Worm (Caenorhabditis elegans) whole organism, late embryonic: ENCODE measurements around the gene Y43F8B.28.

Experiments
- C08G9.2 ChIP-seq: sonication (generic microtip); optimal IDR thresholded peaks from 2 replicates; lab custom pipeline; 2016; ENCODE audit warnings: mild to moderate bottlenecking, missing genetic modification characterization, moderate library complexity, missing compliant biosample characterization
- K02D7.2 ChIP-seq: sonication (generic microtip); optimal IDR thresholded peaks from 2 replicates; lab custom pipeline; 2017; ENCODE audit warnings: mild to moderate bottlenecking, missing genetic modification characterization, missing compliant biosample characterization
- K09A11.1 ChIP-seq: sonication (generic microtip); optimal IDR thresholded peaks from 2 replicates; lab custom pipeline; 2017; ENCODE audit warnings: antibody characterized with exemption, mild to moderate bottlenecking, missing genetic modification characterization, missing compliant biosample characterization; ENCODE audit not compliant: insufficient read depth
- ahr-1 ChIP-seq: sonication (generic microtip); optimal IDR thresholded peaks from 2 replicates; lab custom pipeline; 2016; ENCODE audit warnings: missing genetic modification characterization, missing compliant biosample characterization
- ama-1 ChIP-seq: fragments of 150-350 bp; optimal IDR thresholded peaks from 2 replicates; lab custom pipeline; 2014
- ceh-19 ChIP-seq: fragments of 200-800 bp; sonication (Bioruptor generic); optimal IDR thresholded peaks from 2 replicates; lab custom pipeline; 2018; ENCODE audit warnings: mild to moderate bottlenecking, missing genetic modification characterization, missing compliant biosample characterization
- ceh-30 ChIP-seq: fragments of 150-350 bp; optimal IDR thresholded peaks from 2 replicates; lab custom pipeline; 2014; ENCODE audit warnings: missing biosample characterization, missing genetic modification characterization
- ceh-34 ChIP-seq: sonication (generic microtip); optimal IDR thresholded peaks from 2 replicates; lab custom pipeline; 2016; ENCODE audit warnings: mild to moderate bottlenecking, missing genetic modification characterization, missing compliant biosample characterization
- ceh-48 ChIP-seq: sonication (generic microtip); optimal IDR thresholded peaks from 2 replicates; lab custom pipeline; 2016; ENCODE audit warnings: missing genetic modification characterization, inconsistent platforms, missing compliant biosample characterization
- ceh-6 ChIP-seq: fragments of 200-800 bp; sonication (Bioruptor generic); optimal IDR thresholded peaks from 2 replicates; lab custom pipeline; 2018; ENCODE audit warnings: mild to moderate bottlenecking, missing genetic modification characterization, missing compliant biosample characterization
- che-1 ChIP-seq: sonication (generic microtip); optimal IDR thresholded peaks from 2 replicates; lab custom pipeline; 2016; ENCODE audit warnings: mild to moderate bottlenecking, missing genetic modification characterization, missing compliant biosample characterization
- dmd-4 ChIP-seq: sonication (generic microtip); optimal IDR thresholded peaks from 2 replicates; lab custom pipeline; 2016; ENCODE audit warnings: borderline replicate concordance, missing genetic modification characterization, missing compliant biosample characterization
- elt-2 ChIP-seq: sonication (generic microtip); optimal IDR thresholded peaks from 2 replicates; lab custom pipeline; 2016; ENCODE audit warnings: missing genetic modification reagents, missing genetic modification characterization, missing compliant biosample characterization
- elt-4 ChIP-seq: sonication (generic microtip); optimal IDR thresholded peaks from 2 replicates; lab custom pipeline; 2016; ENCODE audit warnings: missing genetic modification characterization, missing compliant biosample characterization
- ets-4 ChIP-seq: sonication (generic microtip); optimal IDR thresholded peaks from 2 replicates; lab custom pipeline; 2016; ENCODE audit warnings: missing genetic modification characterization, missing compliant biosample characterization
- eyg-1 ChIP-seq: sonication (generic microtip); optimal IDR thresholded peaks from 2 replicates; lab custom pipeline; 2016; ENCODE audit warnings: missing genotype, missing genetic modification characterization, missing compliant biosample characterization
- fkh-10 ChIP-seq: fragments of 150-350 bp; optimal IDR thresholded peaks from 2 replicates; lab custom pipeline; 2014; ENCODE audit warnings: missing biosample characterization, missing genetic modification reagents, missing genetic modification characterization
- fkh-6 ChIP-seq: sonication (generic microtip); optimal IDR thresholded peaks from 2 replicates; lab custom pipeline; 2016; ENCODE audit warnings: missing genetic modification characterization, missing compliant biosample characterization
- gmeb-2 ChIP-seq: sonication (generic microtip); optimal IDR thresholded peaks from 2 replicates; lab custom pipeline; 2016; ENCODE audit warnings: missing genetic modification characterization, inconsistent platforms, missing compliant biosample characterization
- hlh-15 ChIP-seq: sonication (generic microtip); optimal IDR thresholded peaks from 2 replicates; lab custom pipeline; 2016; ENCODE audit warnings: missing genetic modification characterization, missing compliant biosample characterization
- hlh-30 ChIP-seq: sonication (generic microtip); optimal IDR thresholded peaks from 2 replicates; lab custom pipeline; 2017; ENCODE audit warnings: antibody characterized with exemption, missing genetic modification characterization, missing compliant biosample characterization; ENCODE audit not compliant: insufficient read depth
- hlh-8 ChIP-seq: sonication (generic microtip); optimal IDR thresholded peaks from 2 replicates; lab custom pipeline; 2016; ENCODE audit warnings: missing genotype, missing genetic modification characterization, missing compliant biosample characterization
- lim-6 ChIP-seq: sonication (generic microtip); optimal IDR thresholded peaks from 2 replicates; lab custom pipeline; 2016; ENCODE audit warnings: missing genetic modification characterization, missing compliant biosample characterization
- mec-3 ChIP-seq: sonication (generic microtip); optimal IDR thresholded peaks from 2 replicates; lab custom pipeline; 2016; ENCODE audit warnings: borderline replicate concordance, missing genetic modification characterization, missing compliant biosample characterization
- nfya-1 ChIP-seq: sonication (generic microtip); optimal IDR thresholded peaks from 2 replicates; lab custom pipeline; 2017; ENCODE audit warnings: missing genetic modification characterization, mild to moderate bottlenecking, missing compliant biosample characterization, antibody characterized with exemption, moderate library complexity
- npax-4 ChIP-seq: sonication (generic microtip); optimal IDR thresholded peaks from 2 replicates; lab custom pipeline; 2016; ENCODE audit warnings: missing genetic modification characterization, missing compliant biosample characterization
- ref-2 ChIP-seq: sonication (generic microtip); optimal IDR thresholded peaks from 2 replicates; lab custom pipeline; 2016; ENCODE audit warnings: missing genetic modification characterization, missing compliant biosample characterization
- rnt-1 ChIP-seq: sonication (generic microtip); optimal IDR thresholded peaks from 2 replicates; lab custom pipeline; 2016; ENCODE audit warnings: missing genetic modification characterization, missing compliant biosample characterization
- sdc-2 ChIP-seq: sonication (generic microtip); optimal IDR thresholded peaks from 2 replicates; lab custom pipeline; 2016; ENCODE audit warnings: missing genotype, missing genetic modification characterization, missing compliant biosample characterization
- sox-2 ChIP-seq: fragments of 200-800 bp; sonication (Bioruptor generic); IDR thresholded peaks from 2 replicates; pipeline ENCODE4 v1.3.6; 2022; ENCODE audit warnings: missing genetic modification reagents, missing genetic modification characterization, missing compliant biosample characterization
- syd-9 ChIP-seq: sonication (generic microtip); optimal IDR thresholded peaks from 2 replicates; lab custom pipeline; 2016; ENCODE audit warnings: mild to moderate bottlenecking, missing genetic modification characterization, moderate library complexity, missing compliant biosample characterization
- unc-42 ChIP-seq: sonication (generic microtip); optimal IDR thresholded peaks from 2 replicates; lab custom pipeline; 2016; ENCODE audit warnings: missing genotype, missing genetic modification characterization, missing compliant biosample characterization
- zip-5 ChIP-seq: sonication (generic microtip); optimal IDR thresholded peaks from 2 replicates; lab custom pipeline; 2016; ENCODE audit warnings: missing genetic modification characterization, missing compliant biosample characterization
- ztf-16 ChIP-seq: sonication (generic microtip); optimal IDR thresholded peaks from 2 replicates; lab custom pipeline; 2017; ENCODE audit warnings: missing genetic modification characterization, missing compliant biosample characterization

Y43F8B.28 gene

DNA sequence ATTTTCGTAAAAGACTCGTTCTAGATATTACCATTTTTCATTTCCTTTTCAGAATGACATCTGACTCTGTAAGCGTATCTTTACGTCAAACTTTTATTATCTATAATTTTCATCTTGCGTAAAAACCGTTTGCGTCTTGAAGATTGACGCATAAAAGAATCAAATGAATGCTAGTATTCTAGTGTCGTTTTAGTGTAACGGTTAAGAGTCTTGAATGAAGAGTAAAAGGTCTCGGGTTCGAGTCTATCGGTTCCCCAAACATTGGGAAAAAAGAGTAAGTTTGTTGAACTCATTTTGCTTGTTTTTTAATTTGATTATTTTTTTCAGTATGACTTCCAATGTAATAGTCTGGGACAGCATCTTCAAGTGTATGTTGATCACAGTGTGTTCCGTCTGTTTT is 612 bp upstream of the Y43F8B.28 start, which contains the start of gene Y43F8B.17:
TSS of gene Y43F8B.17 (plus strand) at position 215 of the 400 bp plus-strand sequence.
- TF ChIP-seq elt-4 (tag; lab: Kevin White, UChicago) (no peak), fkh-10 (no peak), hlh-30 (tag; lab: Kevin White, UChicago) (no peak), ceh-19 (GFP tag; lab: Kevin White, UChicago) (no peak), lim-6 (tag; lab: Kevin White, UChicago) (no peak), rnt-1 (tag; lab: Kevin White, UChicago) (no peak), ahr-1 (tag; lab: Kevin White, UChicago) (no peak), eyg-1 (tag; lab: Kevin White, UChicago) (no peak), hlh-15 (no peak), dmd-4 (tag; lab: Kevin White, UChicago) (no peak), ceh-30 (tag; lab: Kevin White, UChicago) (no peak)

DNA sequence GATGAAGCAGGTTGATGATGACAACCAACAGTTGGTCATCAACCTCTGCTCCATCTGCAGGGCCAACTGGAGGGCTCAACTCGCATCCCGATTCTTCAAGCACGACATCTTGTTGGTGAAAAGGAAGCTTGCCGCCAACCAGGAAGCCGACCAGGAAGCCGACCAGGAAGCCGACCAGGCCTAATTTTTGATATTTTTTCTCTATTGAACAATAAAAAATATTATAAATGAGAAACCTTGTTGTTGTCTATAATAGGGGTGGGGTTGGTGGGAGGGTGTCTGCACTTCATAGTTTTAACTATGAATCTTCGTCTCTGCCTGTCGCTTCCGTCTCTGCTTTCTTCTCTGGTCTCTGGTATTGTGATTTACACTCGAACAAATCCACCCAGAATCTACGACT is 571 bp downstream of the Y43F8B.28 start, which contains the start of gene Y43F8B.18:
TSS of gene Y43F8B.18 (plus strand) at position 301 of the 400 bp plus-strand sequence.
- TF ChIP-seq unc-42 (no peak), C08G9.2 (no peak), ama-1 (lab: Kevin White, UChicago) (no peak), ceh-48 (tag; lab: Kevin White, UChicago) (no peak), mec-3 (tag; lab: Kevin White, UChicago) (no peak), ceh-19 (GFP tag; lab: Kevin White, UChicago) (no peak), ahr-1 (tag; lab: Kevin White, UChicago) (no peak)

DNA sequence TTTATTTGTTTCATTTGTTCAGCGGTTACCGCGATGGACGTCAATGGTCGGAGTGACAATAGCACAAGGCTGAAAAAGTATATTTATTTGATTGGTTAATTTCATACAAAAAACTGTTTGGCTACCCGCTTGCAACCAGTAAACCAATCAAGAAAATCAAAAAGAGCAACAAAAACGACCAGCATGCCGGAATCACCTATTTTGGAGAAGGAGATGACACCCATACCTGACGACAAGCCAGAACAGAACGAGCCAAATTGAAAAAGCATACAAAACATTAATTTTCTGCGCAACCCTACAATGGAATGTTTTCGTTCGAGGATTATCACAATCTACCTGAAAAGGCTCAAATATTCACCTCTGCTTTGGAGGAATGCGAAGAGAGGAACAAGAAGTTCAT is 5.3 kb downstream of the Y43F8B.28 start, which contains the start of gene Y43F8B.7:
TSS of gene Y43F8B.7 (plus strand) at position 301 of the 400 bp plus-strand sequence.
- TF ChIP-seq K02D7.2 (tag; lab: Kevin White, UChicago), result no peak
- no peak for TF ChIP-seq ceh-34 (tag; lab: Kevin White, UChicago)
- TF ChIP-seq ceh-6, result no peak
- no peak for TF ChIP-seq che-1 (tag; lab: Kevin White, UChicago)
- TF ChIP-seq elt-2 (tag; lab: Kevin White, UChicago), result no peak
- no peak for TF ChIP-seq hlh-8 (tag; lab: Kevin White, UChicago)
- no peak for TF ChIP-seq sox-2 (GFP tag; lab: Robert Waterston, UW)
- TF ChIP-seq fkh-6 (tag; lab: Kevin White, UChicago), result no peak
- no peak for TF ChIP-seq dmd-4 (tag; lab: Kevin White, UChicago)
- no peak for TF ChIP-seq ceh-30 (tag; lab: Kevin White, UChicago)
- no peak for TF ChIP-seq syd-9
- TF ChIP-seq sdc-2 (tag; lab: Kevin White, UChicago), result no peak

DNA sequence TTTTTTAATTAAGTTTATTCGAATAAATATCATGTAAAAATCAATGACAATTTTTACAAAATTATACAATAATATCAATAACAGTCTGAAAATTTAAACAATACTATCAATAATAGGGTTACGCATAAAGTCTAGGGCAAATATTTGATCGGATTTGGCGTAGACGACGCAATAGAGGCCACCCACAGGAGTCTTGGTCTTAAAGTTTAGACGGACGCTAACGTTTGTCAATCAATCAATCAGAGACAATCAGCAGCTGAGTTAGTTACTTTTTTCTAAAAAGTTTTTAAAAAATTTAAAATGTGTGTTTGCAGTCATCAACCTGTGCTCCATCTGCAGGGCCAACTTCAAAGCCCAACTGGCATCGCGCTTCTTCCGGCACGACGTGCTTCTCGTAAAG is 6.2 kb downstream of the Y43F8B.28 start, which contains the start of gene Y43F8B.29:
TSS of gene Y43F8B.29 (plus strand) at position 301 of the 400 bp plus-strand sequence.
- TF ChIP-seq ceh-34 (tag; lab: Kevin White, UChicago) (no peak), che-1 (tag; lab: Kevin White, UChicago) (no peak), C08G9.2 (no peak), sdc-2 (tag; lab: Kevin White, UChicago) (no peak), nfya-1 (tag; lab: Kevin White, UChicago) (no peak), sox-2 (GFP tag; lab: Robert Waterston, UW) (no peak), ets-4 (tag; lab: Kevin White, UChicago) (no peak), ztf-16 (tag; lab: Kevin White, UChicago) (no peak), zip-5 (tag; lab: Kevin White, UChicago) (no peak), lim-6 (tag; lab: Kevin White, UChicago) (no peak), gmeb-2 (no peak), K09A11.1 (no peak), ref-2 (tag; lab: Kevin White, UChicago) (no peak), fkh-10 (no peak), npax-4 (no peak)
- TF ChIP-seq, all 69 proteins: peak for 0
